Fruit fly (Drosophila melanogaster): ENCODE measurements around the gene Las.

Gene Las

dm6 chr3L:20398243-20399222, 33.6 kb downstream of the Las start (continued):
- TF ChIP-seq sim (GFP tag; IDR thresholded peaks at IDR 0.05) = no peak; the same call in 1 of the 2 replicates
- TF ChIP-seq CHES-1-like (GFP tag; optimal IDR thresholded peaks at IDR 0.05) = peak; percentile 50
- no peak; the same call in 1 of the 2 replicates for TF ChIP-seq CG5953 (GFP tag; IDR thresholded peaks at IDR 0.05)
- peak; percentile 22 for TF ChIP-seq CG3995 (GFP tag; optimal IDR thresholded peaks at IDR 0.05)
- peak; percentile 82 for TF ChIP-seq Meics (GFP tag; optimal IDR thresholded peaks at IDR 0.05)
- no peak for TF ChIP-seq Doc2 (GFP tag; IDR thresholded peaks at IDR 0.05)
- peak; percentile 87 for TF ChIP-seq CG17359 (tag; optimal IDR thresholded peaks at IDR 0.05)
- peak; percentile 63 for TF ChIP-seq CG7786 (GFP tag; optimal IDR thresholded peaks at IDR 0.05)
- TF ChIP-seq pita (GFP tag; optimal IDR thresholded peaks at IDR 0.05) = no peak
- peak; percentile 66 for TF ChIP-seq CG11696 (GFP tag; IDR thresholded peaks at IDR 0.05)
- no peak for TF ChIP-seq CG7963 (GFP tag; IDR thresholded peaks at IDR 0.05; ENCODE audit: partially characterized antibody)
- TF ChIP-seq yki (optimal IDR thresholded peaks at IDR 0.05) = no peak
- TF ChIP-seq TFAM (GFP tag; optimal IDR thresholded peaks at IDR 0.05) = no peak
- peak; percentile 41 for TF ChIP-seq Atf3 (GFP tag; optimal IDR thresholded peaks at IDR 0.05)
- TF ChIP-seq Gug (GFP tag; IDR thresholded peaks at IDR 0.05) = peak; percentile 60; the same call in 3 of the 4 replicates
- TF ChIP-seq esg (GFP tag; conservative IDR thresholded peaks at IDR 0.05) = peak; percentile 78
- no peak for TF ChIP-seq Gsc (GFP tag; IDR thresholded peaks at IDR 0.05)
- TF ChIP-seq CG14441 (GFP tag; IDR thresholded peaks at IDR 0.05) = peak; percentile 79
- TF ChIP-seq CG10209 (GFP tag; optimal IDR thresholded peaks at IDR 0.05) = peak; percentile 83
- peak; percentile 10 for TF ChIP-seq psq (GFP tag; optimal IDR thresholded peaks at IDR 0.05)
- 0 out of 3 replicates have a peak, but pooled peaks have one; percentile 27 for TF ChIP-seq otp (GFP tag; IDR thresholded peaks at IDR 0.05)
- TF ChIP-seq al (GFP tag; IDR thresholded peaks at IDR 0.05) = peak; percentile 73
- no peak for TF ChIP-seq HLH4C (GFP tag; IDR thresholded peaks at IDR 0.05; ENCODE audit: partially characterized antibody)
- peak; percentile 77 for TF ChIP-seq salm (tag; optimal IDR thresholded peaks at IDR 0.05)
- TF ChIP-seq ken (GFP tag; IDR thresholded peaks at IDR 0.05) = peak; percentile 59; the same call in 2 of the 3 replicates
- peak; percentile 90 for TF ChIP-seq CG2712 (tag; optimal IDR thresholded peaks at IDR 0.05)
- TF ChIP-seq Hmr (GFP tag; optimal IDR thresholded peaks at IDR 0.05) = peak; percentile 88
- peak; percentile 23; the same call in 1 of the 2 replicates for TF ChIP-seq Taf1 (GFP tag; IDR thresholded peaks at IDR 0.05)
- TF ChIP-seq zf30C (GFP tag; optimal IDR thresholded peaks at IDR 0.05) = peak; percentile 81
- peak; percentile 90 for TF ChIP-seq CG12391 (tag; optimal IDR thresholded peaks at IDR 0.05)
- TF ChIP-seq gt (GFP tag; IDR thresholded peaks at IDR 0.05) = no peak
- TF ChIP-seq rib (GFP tag; IDR thresholded peaks at IDR 0.05) = no peak
- peak; percentile 70 for TF ChIP-seq CG14014 (GFP tag; IDR thresholded peaks at IDR 0.05)
- peak; percentile 56 to 72 for TF ChIP-seq chif (GFP tag; optimal IDR thresholded peaks at IDR 0.05)
- TF ChIP-seq bab2 (GFP tag; optimal IDR thresholded peaks at IDR 0.05) = peak; percentile 71
- TF ChIP-seq oc (tag; optimal IDR thresholded peaks at IDR 0.05) = peak; percentile 60
- peak; percentile 89 for TF ChIP-seq bcd (GFP tag; optimal IDR thresholded peaks at IDR 0.05)
- TF ChIP-seq CG11247 (GFP tag; IDR thresholded peaks at IDR 0.05) = 0 out of 2 replicates have a peak, but pooled peaks have one; percentile 28
- TF ChIP-seq CG2199 (GFP tag; IDR thresholded peaks at IDR 0.05) = no peak; the same call in 2 of the 3 replicates
- peak; percentile 69 to 85 for TF ChIP-seq Pdp1 (GFP tag; optimal IDR thresholded peaks at IDR 0.05)
- TF ChIP-seq chm (GFP tag; IDR thresholded peaks at IDR 0.05) = no peak
- no peak for TF ChIP-seq vnd (GFP tag; IDR thresholded peaks at IDR 0.05; ENCODE audit: partially characterized antibody)
- peak; percentile 66 for TF ChIP-seq sd (tag; optimal IDR thresholded peaks at IDR 0.05)
- peak; percentile 84 for TF ChIP-seq D19A (tag; optimal IDR thresholded peaks at IDR 0.05)
- TF ChIP-seq emc (GFP tag; optimal IDR thresholded peaks at IDR 0.05) = peak; percentile 39
- TF ChIP-seq nerfin-2 (GFP tag; IDR thresholded peaks at IDR 0.05; ENCODE audit: partially characterized antibody) = no peak
- TF ChIP-seq CG14667 (GFP tag; IDR thresholded peaks at IDR 0.05) = peak; percentile 47
- TF ChIP-seq NC2β (GFP tag; optimal IDR thresholded peaks at IDR 0.05) = peak; percentile 50
- peak; percentile 82 for TF ChIP-seq odd (GFP tag; optimal IDR thresholded peaks at IDR 0.05)

Measured in whole organism, embryonic.